Fruit fly (Drosophila melanogaster) whole organism, wandering third instar larva: ENCODE data around the gene Cyp28a5.

Source experiments
- Abd-B ChIP-seq: fragments of >200 bp; optimal IDR thresholded peaks from 2 replicates; lab custom pipeline; 2017; ENCODE audit warnings: missing biosample characterization, missing genetic modification characterization
- CG32264 ChIP-seq: fragments of 200-800 bp; sonication (Bioruptor generic); optimal IDR thresholded peaks from 2 replicates; lab custom pipeline; 2016; ENCODE audit warnings: missing biosample characterization, missing genetic modification characterization
- CrebA ChIP-seq: fragments of 200-800 bp; sonication (Bioruptor generic); optimal IDR thresholded peaks from 2 replicates; lab custom pipeline; 2016; ENCODE audit warnings: missing biosample characterization, mild to moderate bottlenecking, missing genetic modification characterization, borderline replicate concordance
- Dfd ChIP-seq: fragments of >200 bp; optimal IDR thresholded peaks from 2 replicates; lab custom pipeline; 2017; ENCODE audit warnings: missing biosample characterization, missing genetic modification characterization
- Dif ChIP-seq: fragments of 200-275, 200-300 bp; sonication (Bioruptor generic); optimal IDR thresholded peaks from 2 replicates; lab custom pipeline; 2018; ENCODE audit warnings: missing biosample characterization, missing genetic modification characterization; ENCODE audit not compliant: partially characterized antibody
- HLH106 ChIP-seq: fragments of 200-800 bp; optimal IDR thresholded peaks from 3 replicates; lab custom pipeline; 2019; ENCODE audit warnings: missing biosample characterization, mild to moderate bottlenecking, missing genetic modification characterization, moderate library complexity
- Hr78 ChIP-seq: fragments of >200 bp; optimal IDR thresholded peaks from 2 replicates; lab custom pipeline; 2017; ENCODE audit warnings: missing biosample characterization, missing genetic modification characterization
- Hr83 ChIP-seq: fragments of 200-300 bp; sonication (Bioruptor generic); optimal IDR thresholded peaks from 2 replicates; lab custom pipeline; 2016; ENCODE audit warnings: missing biosample characterization, mild to moderate bottlenecking, missing genetic modification characterization, moderate library complexity; ENCODE audit not compliant: poor library complexity, severe bottlenecking
- Jra ChIP-seq: sonication (Bioruptor generic); optimal IDR thresholded peaks from 2 replicates; lab custom pipeline; 2016; ENCODE audit warnings: missing biosample characterization, missing genetic modification characterization
- Myc ChIP-seq: fragments of >200 bp; optimal IDR thresholded peaks from 2 replicates; lab custom pipeline; 2017
- OdsH ChIP-seq: fragments of 200-800 bp; sonication (Bioruptor generic); optimal IDR thresholded peaks from 2 replicates; lab custom pipeline; 2016; ENCODE audit warnings: missing biosample characterization, mild to moderate bottlenecking, missing genetic modification characterization
- Rel ChIP-seq, 2 experiments: fragments of 200-800 bp; sonication (Bioruptor generic) in 1 of 2; optimal IDR thresholded peaks; 2 replicates in 1 of 2; 3 replicates in 1 of 2; lab custom pipeline; 2016 to 2019; ENCODE audit warnings: mild to moderate bottlenecking in 2 of 2, missing biosample characterization in 2 of 2, missing genetic modification characterization in 2 of 2, moderate library complexity in 1 of 2
- Sp1 ChIP-seq: fragments of 200-800 bp; sonication (Bioruptor generic); optimal IDR thresholded peaks from 3 replicates; lab custom pipeline; 2019; ENCODE audit warnings: missing biosample characterization, mild to moderate bottlenecking, missing genetic modification characterization, moderate library complexity
- br ChIP-seq: fragments of 200-800 bp; sonication (Bioruptor generic); optimal IDR thresholded peaks from 2 replicates; lab custom pipeline; 2016; ENCODE audit warnings: missing biosample characterization, missing genetic modification characterization
- brk ChIP-seq: fragments of 200-800 bp; sonication (Bioruptor generic); optimal IDR thresholded peaks from 2 replicates; lab custom pipeline; 2016; ENCODE audit warnings: missing biosample characterization, mild to moderate bottlenecking, missing genetic modification characterization
- dl ChIP-seq, 2 experiments: fragments of 175-275, 200-275 bp in 1 of 2; fragments of 200-275 bp in 1 of 2; sonication (Bioruptor generic); optimal IDR thresholded peaks; lab custom pipeline; 2018; ENCODE audit warnings: mild to moderate bottlenecking in 2 of 2, missing biosample characterization in 2 of 2, missing genetic modification characterization in 2 of 2, moderate library complexity in 2 of 2; ENCODE audit not compliant: partially characterized antibody in 2 of 2, insufficient read depth in 1 of 2
- dmrt93B ChIP-seq: fragments of 200-800 bp; sonication (Bioruptor generic); optimal IDR thresholded peaks from 2 replicates; lab custom pipeline; 2018; ENCODE audit warnings: missing biosample characterization, mild to moderate bottlenecking, missing genetic modification characterization
- ey ChIP-seq: fragments of 200-800 bp; sonication (Bioruptor generic); optimal IDR thresholded peaks from 2 replicates; lab custom pipeline; 2016; ENCODE audit warnings: missing biosample characterization, missing genetic modification characterization
- h ChIP-seq: fragments of 200-800 bp; sonication (Bioruptor generic); optimal IDR thresholded peaks from 3 replicates; lab custom pipeline; 2016; ENCODE audit warnings: missing biosample characterization, mild to moderate bottlenecking, missing genetic modification characterization
- jim ChIP-seq: fragments of 175-275, 200-325 bp; sonication (Bioruptor generic); optimal IDR thresholded peaks from 2 replicates; lab custom pipeline; 2016; ENCODE audit warnings: missing biosample characterization, mild to moderate bottlenecking, missing genetic modification characterization
- lola ChIP-seq: fragments of >200 bp; optimal IDR thresholded peaks from 2 replicates; lab custom pipeline; 2017; ENCODE audit warnings: missing biosample characterization, missing genetic modification characterization
- pan ChIP-seq: fragments of >200 bp; optimal IDR thresholded peaks from 2 replicates; lab custom pipeline; 2017
- psq ChIP-seq: fragments of 200-800 bp; sonication (Bioruptor generic); optimal IDR thresholded peaks from 3 replicates; lab custom pipeline; 2017; ENCODE audit warnings: missing biosample characterization, mild to moderate bottlenecking, missing genetic modification characterization, moderate library complexity
- rgr ChIP-seq: fragments of 200-800 bp; sonication (Bioruptor generic); optimal IDR thresholded peaks from 3 replicates; lab custom pipeline; 2016; ENCODE audit warnings: missing biosample characterization, mild to moderate bottlenecking, missing genetic modification characterization
- sage ChIP-seq: fragments of 200-800 bp; sonication (Bioruptor generic); optimal IDR thresholded peaks from 2 replicates; lab custom pipeline; 2016; ENCODE audit warnings: missing biosample characterization, mild to moderate bottlenecking, missing genetic modification characterization
- sv ChIP-seq: fragments of 200-800 bp; sonication (Bioruptor generic); optimal IDR thresholded peaks from 3 replicates; lab custom pipeline; 2016; ENCODE audit warnings: missing biosample characterization, missing genetic modification characterization
- tai ChIP-seq: sonication (Bioruptor generic); optimal IDR thresholded peaks from 2 replicates; lab custom pipeline; 2016; ENCODE audit warnings: missing biosample characterization, missing genetic modification characterization
- usp ChIP-seq: fragments of >200 bp; optimal IDR thresholded peaks from 2 replicates; lab custom pipeline; 2017; ENCODE audit warnings: missing biosample characterization, missing genetic modification characterization

Gene Cyp28a5

dm6 chr2L:13977073-13977472 is at the start of gene Cyp28a5:
Gene Cyp28a5, plus strand, starts transcription at chr2L:13977302.
- no peak for TF ChIP-seq ey (GFP tag; lab: Kevin White, UChicago)
- no peak for TF ChIP-seq Sp1 (GFP tag; lab: Kevin White, UChicago)
- TF ChIP-seq jim: no peak
- no peak for TF ChIP-seq Jra (GFP tag; lab: Kevin White, UChicago)
- no peak for TF ChIP-seq Dif (GFP tag; lab: Kevin White, UChicago)
- TF ChIP-seq CrebA (GFP tag; lab: Kevin White, UChicago): no peak

dm6 chr2L:13928461-13928860 is 48.6 kb upstream of the Cyp28a5 start:
- TF ChIP-seq Abd-B (GFP tag; lab: Kevin White, UChicago) (no peak), rgr (no peak), h (GFP tag; lab: Kevin White, UChicago) (no peak), Rel (GFP tag; optimal IDR thresholded peaks at IDR 0.05; lab: Kevin White, UChicago) (no peak), Rel (tag; optimal IDR thresholded peaks at IDR 0.05; lab: Kevin White, UChicago) (no peak), Myc (lab: Kevin White, UChicago) (no peak), tai (GFP tag; lab: Kevin White, UChicago) (no peak), dl (GFP tag; optimal IDR thresholded peaks at IDR 0.05; lab: Kevin White, UChicago; ENCODE audit: insufficient read depth in 1 of 2, partially characterized antibody in 2 of 2) (no peak), brk (GFP tag; lab: Kevin White, UChicago) (no peak), dmrt93B (GFP tag; lab: Kevin White, UChicago) (no peak), Hr83 (GFP tag; lab: Kevin White, UChicago) (no peak), OdsH (no peak), CG32264 (GFP tag; lab: Kevin White, UChicago) (no peak), Jra (GFP tag; lab: Kevin White, UChicago) (no peak)

dm6 chr2L:13931318-13931717 is 45.8 kb upstream of the Cyp28a5 start, which contains the start of gene CG42711:
Gene CG42711, minus strand, starts transcription at chr2L:13931362.
- TF ChIP-seq jim: no peak
- TF ChIP-seq rgr: no peak
- TF ChIP-seq brk (GFP tag; lab: Kevin White, UChicago): no peak
- no peak for TF ChIP-seq Hr78 (GFP tag; lab: Kevin White, UChicago)
- no peak for TF ChIP-seq usp (GFP tag; lab: Kevin White, UChicago)
- TF ChIP-seq OdsH: no peak
- TF ChIP-seq tai (GFP tag; lab: Kevin White, UChicago): no peak
- no peak for TF ChIP-seq psq (GFP tag; lab: Kevin White, UChicago)
- no peak for TF ChIP-seq dmrt93B (GFP tag; lab: Kevin White, UChicago)

dm6 chr2L:13934542-13935065 is 42.5 kb upstream of the Cyp28a5 start, which contains the start of gene Vajk2:
Gene Vajk2, minus strand, starts transcription at chr2L:13934692.
- no peak for TF ChIP-seq OdsH
- no peak for TF ChIP-seq dl (GFP tag; optimal IDR thresholded peaks at IDR 0.05; lab: Kevin White, UChicago; ENCODE audit: insufficient read depth in 1 of 2, partially characterized antibody in 2 of 2)
- TF ChIP-seq, all 38 proteins: peak for 0

- no peak for TF ChIP-seq h (GFP tag; lab: Kevin White, UChicago)
- no peak for TF ChIP-seq Hr83 (GFP tag; lab: Kevin White, UChicago)
- no peak for TF ChIP-seq brk (GFP tag; lab: Kevin White, UChicago)
- no peak for TF ChIP-seq OdsH
- TF ChIP-seq Dfd (GFP tag; lab: Kevin White, UChicago): no peak
- no peak for TF ChIP-seq ey (GFP tag; lab: Kevin White, UChicago)
- no peak for TF ChIP-seq psq (GFP tag; lab: Kevin White, UChicago)
- no peak for TF ChIP-seq sage (GFP tag; lab: Kevin White, UChicago)
- no peak for TF ChIP-seq Hr78 (GFP tag; lab: Kevin White, UChicago)
- TF ChIP-seq Abd-B (GFP tag; lab: Kevin White, UChicago): no peak
- no peak for TF ChIP-seq HLH106 (tag; lab: Kevin White, UChicago)
- no peak for TF ChIP-seq CrebA (GFP tag; lab: Kevin White, UChicago)
- TF ChIP-seq rgr: no peak
- TF ChIP-seq lola (GFP tag; lab: Kevin White, UChicago): no peak
- no peak for TF ChIP-seq br (GFP tag; lab: Kevin White, UChicago)
- no peak for TF ChIP-seq pan
- TF ChIP-seq sv (GFP tag; lab: Kevin White, UChicago): no peak
These were observed 29.6 kb upstream of the Cyp28a5 start, which contains the start of gene Vajk3 for dm6 chr2L:13947476-13947875. Gene Vajk3, minus strand, starts transcription at chr2L:13947476.
